Fruit fly (Drosophila melanogaster): ENCODE results near the gene Cralbp.

Cralbp gene

DNA sequence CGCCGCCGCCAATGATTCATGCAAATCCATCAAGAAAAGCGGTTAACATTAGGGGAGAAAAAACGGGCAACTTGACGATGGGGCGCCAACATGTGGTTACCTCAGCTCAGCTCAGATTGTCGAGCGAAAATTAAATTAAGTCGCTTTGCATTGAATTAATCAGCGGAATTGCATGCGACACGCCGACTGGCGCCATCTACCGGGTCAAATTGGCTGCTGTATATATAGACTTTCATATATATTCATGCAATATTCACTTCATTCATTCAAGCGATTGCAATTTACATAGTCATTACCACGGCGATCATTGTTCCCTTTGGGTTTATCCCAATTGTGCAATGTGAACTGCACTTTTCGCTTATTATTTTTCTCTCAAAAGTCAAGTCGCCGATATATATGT is 34.3 kb upstream of the Cralbp start:
- no peak for TF ChIP-seq CG14655 (GFP tag; optimal IDR thresholded peaks at IDR 0.05)
- no peak for TF ChIP-seq Pif1B (GFP tag; optimal IDR thresholded peaks at IDR 0.05)
- TF ChIP-seq CG9948 (tag; optimal IDR thresholded peaks at IDR 0.05): no peak
- no peak for TF ChIP-seq CG4496 (GFP tag; IDR thresholded peaks at IDR 0.05)
- no peak for TF ChIP-seq CG34367 (tag; optimal IDR thresholded peaks at IDR 0.05)
- TF ChIP-seq CG17806 (tag; optimal IDR thresholded peaks at IDR 0.05): no peak

DNA sequence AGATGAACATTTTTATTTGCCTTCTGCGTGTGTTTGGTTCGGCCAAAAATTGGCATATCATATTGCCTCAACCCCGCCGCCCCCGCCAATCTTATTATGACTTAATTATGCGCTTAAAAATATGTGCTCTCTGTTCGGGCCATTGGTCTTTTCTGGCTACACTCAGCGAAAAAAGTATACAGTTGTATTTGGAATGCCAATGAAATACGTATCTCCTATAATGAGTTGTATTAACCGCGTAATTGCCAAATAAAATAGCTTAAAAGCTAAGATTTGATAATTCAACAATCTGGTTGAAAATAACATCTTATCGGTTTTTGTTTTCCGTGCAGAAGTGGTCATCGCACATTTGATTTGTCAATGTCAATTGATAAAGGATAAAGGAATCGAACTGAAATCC is 33.5 kb upstream of the Cralbp start:
- TF ChIP-seq Pif1B (GFP tag; optimal IDR thresholded peaks at IDR 0.05) (no peak), CG9948 (tag; optimal IDR thresholded peaks at IDR 0.05) (no peak), rn (GFP tag; IDR thresholded peaks at IDR 0.05) (no peak), CG32121 (GFP tag; IDR thresholded peaks at IDR 0.05) (no peak), CG8301 (tag; optimal IDR thresholded peaks at IDR 0.05) (no peak), CG8159 (tag; optimal IDR thresholded peaks at IDR 0.05) (no peak), CG14655 (GFP tag; optimal IDR thresholded peaks at IDR 0.05) (no peak), CG10348 (GFP tag; IDR thresholded peaks at IDR 0.05) (no peak), CG13204 (GFP tag; optimal IDR thresholded peaks at IDR 0.05) (no peak)

DNA sequence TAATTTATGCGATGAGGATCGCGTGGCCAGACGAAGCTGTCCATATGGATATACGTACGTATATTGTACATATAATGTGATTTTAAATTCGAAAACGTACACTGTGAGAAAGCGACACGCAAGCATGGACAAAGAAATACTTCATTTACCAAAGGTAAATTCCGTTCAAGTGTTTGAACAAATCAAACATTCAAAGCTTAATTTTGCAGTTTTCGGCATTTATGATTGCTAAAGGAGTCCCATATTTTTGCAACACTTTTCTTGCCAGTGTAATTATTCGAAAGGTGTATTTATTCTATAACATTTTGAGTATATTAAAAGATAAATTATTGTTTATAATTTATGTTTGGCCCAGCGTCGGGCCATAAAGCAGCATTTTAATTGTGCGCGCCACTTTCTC is 32.8 kb upstream of the Cralbp start:
- TF ChIP-seq EcR (GFP tag; optimal IDR thresholded peaks at IDR 0.05) (no peak), CG10348 (GFP tag; IDR thresholded peaks at IDR 0.05) (no peak), CG8159 (tag; optimal IDR thresholded peaks at IDR 0.05) (no peak), CG14655 (GFP tag; optimal IDR thresholded peaks at IDR 0.05) (no peak), fd96Ca (GFP tag; IDR thresholded peaks at IDR 0.05) (0 out of 3 replicates have a peak, but pooled peaks have one; percentile 28), Snoo (tag; optimal IDR thresholded peaks at IDR 0.05) (peak; percentile 13), gl (tag; optimal IDR thresholded peaks at IDR 0.05) (no peak), Pif1B (GFP tag; optimal IDR thresholded peaks at IDR 0.05) (no peak)

DNA sequence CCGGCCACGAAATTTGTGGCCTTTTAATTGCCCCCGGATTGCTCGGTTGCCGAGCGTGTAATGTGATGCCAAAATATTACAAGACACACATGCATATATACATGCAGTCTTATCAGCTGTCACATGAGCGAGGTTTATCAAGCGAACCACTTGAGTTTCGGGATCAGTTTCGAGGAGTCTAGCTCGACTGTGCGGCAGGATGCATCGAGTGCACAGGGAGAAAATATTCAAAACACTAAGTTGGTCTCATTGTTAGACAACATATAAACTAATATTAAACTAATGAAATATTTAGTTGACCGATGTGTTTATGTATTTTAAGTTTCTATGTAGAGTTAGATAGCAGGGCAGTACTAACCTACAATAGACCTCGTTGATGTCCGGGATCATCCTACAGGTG is 30.7 kb upstream of the Cralbp start:
- no peak for TF ChIP-seq fd96Ca (GFP tag; IDR thresholded peaks at IDR 0.05)
- TF ChIP-seq gl (tag; optimal IDR thresholded peaks at IDR 0.05): no peak
- no peak for TF ChIP-seq CG12605 (GFP tag; IDR thresholded peaks at IDR 0.05)
- TF ChIP-seq CG13204 (GFP tag; optimal IDR thresholded peaks at IDR 0.05): no peak
- TF ChIP-seq EcR (GFP tag; optimal IDR thresholded peaks at IDR 0.05): no peak
- TF ChIP-seq Pif1B (GFP tag; optimal IDR thresholded peaks at IDR 0.05): no peak
- TF ChIP-seq Snoo (tag; optimal IDR thresholded peaks at IDR 0.05): no peak
- TF ChIP-seq CG32121 (GFP tag; IDR thresholded peaks at IDR 0.05): no peak
- TF ChIP-seq CG14655 (GFP tag; optimal IDR thresholded peaks at IDR 0.05): no peak
- TF ChIP-seq D1 (tag; optimal IDR thresholded peaks at IDR 0.05): no peak
- TF ChIP-seq CG8159 (tag; optimal IDR thresholded peaks at IDR 0.05): no peak
- TF ChIP-seq rn (GFP tag; IDR thresholded peaks at IDR 0.05): no peak
- no peak for TF ChIP-seq Ets98B (GFP tag; IDR thresholded peaks at IDR 0.05)
- TF ChIP-seq CG8301 (tag; optimal IDR thresholded peaks at IDR 0.05): no peak
- no peak for TF ChIP-seq CG15710 (tag; optimal IDR thresholded peaks at IDR 0.05)
- TF ChIP-seq Pif1A (GFP tag; optimal IDR thresholded peaks at IDR 0.05): no peak
- TF ChIP-seq CG17806 (tag; optimal IDR thresholded peaks at IDR 0.05): no peak
- TF ChIP-seq CG4496 (GFP tag; IDR thresholded peaks at IDR 0.05): no peak

DNA sequence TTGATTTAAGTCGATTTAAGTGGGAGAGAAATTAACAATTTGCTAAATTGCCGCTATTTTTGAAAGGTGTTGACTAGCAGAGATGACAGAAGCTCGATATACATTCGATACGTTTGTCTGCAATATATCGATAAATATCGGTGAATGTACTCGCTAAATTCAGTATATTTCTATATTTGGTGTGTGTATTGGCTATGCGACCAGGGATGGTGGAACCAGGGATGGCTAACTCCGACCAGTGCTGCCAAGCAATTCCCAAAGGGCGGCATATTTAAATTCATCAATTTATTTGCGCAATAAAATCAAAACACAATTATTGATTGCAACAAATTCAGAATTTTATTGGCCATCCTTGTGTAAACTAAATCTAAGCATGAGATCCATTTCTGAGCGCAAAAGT is 26.5 kb upstream of the Cralbp start, which contains the start of gene mad2:
Gene mad2, minus strand, starts transcription at position 78 of the 400 bp plus-strand sequence.
- TF ChIP-seq CG14655 (GFP tag; optimal IDR thresholded peaks at IDR 0.05): no peak
- peak; percentile 18 for TF ChIP-seq D1 (tag; optimal IDR thresholded peaks at IDR 0.05)
- no peak for TF ChIP-seq CG34367 (tag; optimal IDR thresholded peaks at IDR 0.05)

DNA sequence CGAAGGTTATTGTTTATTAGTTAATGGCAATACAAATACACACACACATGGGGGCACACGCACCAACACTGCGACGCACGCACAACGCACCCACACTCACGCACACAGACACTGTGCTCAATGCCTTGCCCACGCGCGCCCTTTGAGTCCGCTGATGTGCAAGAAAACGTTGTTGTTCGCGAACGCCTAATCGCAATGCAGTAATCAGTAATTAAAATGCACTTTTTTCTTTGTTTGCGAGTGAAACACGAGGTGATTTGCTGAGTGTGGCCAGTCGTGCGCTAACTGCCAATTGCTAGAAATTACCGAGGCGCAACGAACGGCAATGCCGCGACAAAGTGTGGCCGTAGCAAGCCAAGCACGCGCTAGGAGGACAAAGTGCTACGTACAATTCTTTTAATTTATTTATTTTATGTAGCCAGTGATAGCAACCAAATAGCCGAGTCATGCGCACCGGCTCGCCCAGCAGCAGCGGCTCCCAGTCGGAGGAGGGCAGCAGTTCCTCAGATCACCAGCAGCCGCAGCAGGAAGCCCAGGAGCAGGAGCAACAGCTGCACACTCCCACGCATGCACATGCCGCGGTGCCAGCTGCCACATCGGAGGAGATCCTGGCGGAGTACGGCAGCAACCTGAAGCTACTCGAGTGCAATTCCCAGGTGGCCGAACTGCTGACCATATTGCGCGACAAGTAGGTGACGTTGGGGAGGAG is 24.3 kb upstream of the Cralbp start, which contains the start of the genes S6k and kri:
Gene S6k, minus strand, starts transcription at position 299 of the 709 bp plus-strand sequence.
Gene kri, plus strand, starts transcription at position 341 of the 709 bp plus-strand sequence.
- no peak for TF ChIP-seq CG17806 (tag; optimal IDR thresholded peaks at IDR 0.05)
- no peak for TF ChIP-seq CG12605 (GFP tag; IDR thresholded peaks at IDR 0.05)
- peak; percentile 56 for TF ChIP-seq EcR (GFP tag; optimal IDR thresholded peaks at IDR 0.05)
- TF ChIP-seq CG4496 (GFP tag; IDR thresholded peaks at IDR 0.05): peak; percentile 43; the same call in 1 of the 3 replicates
- TF ChIP-seq CG10348 (GFP tag; IDR thresholded peaks at IDR 0.05): no peak
- TF ChIP-seq CG8301 (tag; optimal IDR thresholded peaks at IDR 0.05): no peak
- TF ChIP-seq fd96Ca (GFP tag; IDR thresholded peaks at IDR 0.05): no peak; the same call in 2 of the 3 replicates
- no peak for TF ChIP-seq CG13204 (GFP tag; optimal IDR thresholded peaks at IDR 0.05)
- TF ChIP-seq gl (tag; optimal IDR thresholded peaks at IDR 0.05): peak; percentile 40
- TF ChIP-seq CG15710 (tag; optimal IDR thresholded peaks at IDR 0.05): peak; percentile 1
- TF ChIP-seq Ets98B (GFP tag; IDR thresholded peaks at IDR 0.05): peak; percentile 14; the same call in 1 of the 2 replicates
- TF ChIP-seq CG34367 (tag; optimal IDR thresholded peaks at IDR 0.05): no peak
- peak; percentile 14 for TF ChIP-seq CG8159 (tag; optimal IDR thresholded peaks at IDR 0.05)

Data from whole organism, pupa.